Worm (Caenorhabditis elegans) whole organism, L1 larva: Measurements from ENCODE around the gene W03G11.4.

Source experiments
- ama-1 ChIP-seq: fragments of 150-350 bp; optimal IDR thresholded peaks from 2 replicates; lab custom pipeline; 2014
- ces-1 ChIP-seq: fragments of 150-350 bp; optimal IDR thresholded peaks from 2 replicates; lab custom pipeline; 2014; ENCODE audit warnings: missing biosample characterization, missing genetic modification reagents, missing genetic modification characterization
- fos-1 ChIP-seq: fragments of 150-350 bp; optimal IDR thresholded peaks from 2 replicates; lab custom pipeline; 2014; ENCODE audit warnings: missing biosample characterization, missing genetic modification characterization
- nhr-77 ChIP-seq: fragments of 150-350 bp; optimal IDR thresholded peaks from 2 replicates; lab custom pipeline; 2014; ENCODE audit warnings: missing biosample characterization, missing genetic modification characterization
- sptf-1 ChIP-seq: fragments of 150-350 bp; optimal IDR thresholded peaks from 2 replicates; lab custom pipeline; 2014; ENCODE audit warnings: missing biosample characterization, missing genetic modification characterization

ce11 chrX:12123152-12123551 lies 30.2 kb upstream of the W03G11.4 start, which contains the start of gene T01H10.11:
- TF ChIP-seq ces-1 (GFP tag; lab: Kevin White, UChicago) (no peak), ama-1 (no peak), fos-1 (tag; lab: Kevin White, UChicago) (no peak), nhr-77 (tag; lab: Kevin White, UChicago) (no peak), sptf-1 (no peak)
